Comparison of ENCODE assay signal across 5 worm cellular contexts in the genomic region with DNA sequence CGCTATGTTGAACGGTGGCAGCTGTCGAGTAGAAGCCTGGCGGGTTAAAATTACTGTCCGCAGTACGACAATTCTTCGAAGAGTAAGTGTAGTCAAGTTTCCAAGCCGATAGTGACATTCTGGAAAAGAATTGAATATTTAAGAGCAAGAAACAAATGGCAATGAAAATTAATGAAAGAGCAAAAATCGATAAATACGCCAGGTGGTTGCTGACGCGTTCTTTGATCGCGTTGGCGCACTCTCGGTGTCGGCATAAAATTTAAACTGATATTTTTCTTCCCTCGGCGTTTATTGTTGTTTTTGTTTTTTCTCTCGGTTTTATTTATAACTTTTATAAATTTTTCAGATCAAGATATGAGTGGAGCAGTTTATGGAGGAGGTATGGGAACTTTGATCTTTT.
TF ChIP-seq lines count a peak whose summit lies in the region.

Gene perm-3, minus strand, starts transcription at position 118 of the 400 bp plus-strand sequence.
Gene swsn-6, plus strand, starts transcription at position 347 of the 400 bp plus-strand sequence.

TF ChIP-seq in whole organism, L1 larva, 84 proteins besides CTCF, POLR2A, EP300 and RAD21 (continues in another document):
- TF ChIP-seq Y116A8C.19 (tag; optimal IDR thresholded peaks at IDR 0.05; lab: Kevin White, UChicago; ENCODE audit: borderline replicate concordance) (no peak), nhr-77 (tag; optimal IDR thresholded peaks at IDR 0.05; lab: Kevin White, UChicago) (peak; percentile 48), pax-3 (tag; optimal IDR thresholded peaks at IDR 0.05; lab: Kevin White, UChicago) (peak; percentile 38), nhr-90 (tag; optimal IDR thresholded peaks at IDR 0.05; lab: Kevin White, UChicago; ENCODE audit: poor library complexity) (peak; percentile 82), rnt-1 (tag; optimal IDR thresholded peaks at IDR 0.05; lab: Kevin White, UChicago) (peak; percentile 89), pag-3 (tag; optimal IDR thresholded peaks at IDR 0.05; lab: Kevin White, UChicago; ENCODE audit: borderline replicate concordance, insufficient read depth) (no peak), fkh-8 (tag; optimal IDR thresholded peaks at IDR 0.05; lab: Kevin White, UChicago) (peak; percentile 65), jun-1 (tag; optimal IDR thresholded peaks at IDR 0.05; lab: Kevin White, UChicago) (peak; percentile 49), aha-1 (tag; optimal IDR thresholded peaks at IDR 0.05; lab: Kevin White, UChicago) (peak; percentile 16), lin-14 (GFP tag; optimal IDR thresholded peaks at IDR 0.05; lab: Kevin White, UChicago) (peak; percentile 83), alr-1 (tag; optimal IDR thresholded peaks at IDR 0.05; lab: Kevin White, UChicago; ENCODE audit: borderline replicate concordance) (no peak), nhr-19 (GFP tag; conservative IDR thresholded peaks at IDR 0.05; lab: Robert Waterston, UW) (peak; percentile 85), ets-5 (GFP tag; IDR thresholded peaks at IDR 0.05; lab: Robert Waterston, UW) (no peak), snu-23 (GFP tag; optimal IDR thresholded peaks at IDR 0.05; lab: Kevin White, UChicago) (peak; percentile 89), lin-39 (tag; optimal IDR thresholded peaks at IDR 0.05; lab: Kevin White, UChicago) (peak; percentile 87), skn-1 (tag; optimal IDR thresholded peaks at IDR 0.05; lab: Kevin White, UChicago) (peak; percentile 29)

TF ChIP-seq in whole organism, L3 larva, 47 proteins besides CTCF, POLR2A, EP300 and RAD21 (continues in another document):
- peak; percentile 85 for TF ChIP-seq lin-15B (tag; optimal IDR thresholded peaks at IDR 0.05; lab: Kevin White, UChicago)
- no peak for TF ChIP-seq eor-1 (tag; optimal IDR thresholded peaks at IDR 0.05; lab: Kevin White, UChicago)
- no peak for TF ChIP-seq skn-1 (tag; optimal IDR thresholded peaks at IDR 0.05; lab: Kevin White, UChicago)
- TF ChIP-seq aly-2 (tag; optimal IDR thresholded peaks at IDR 0.05; lab: Kevin White, UChicago) = no peak
- peak; percentile 92 for TF ChIP-seq ceh-28 (tag; optimal IDR thresholded peaks at IDR 0.05; lab: Kevin White, UChicago)
- TF ChIP-seq hmg-11 (tag; optimal IDR thresholded peaks at IDR 0.05; lab: Kevin White, UChicago) = peak; percentile 61
- TF ChIP-seq nhr-23 (tag; optimal IDR thresholded peaks at IDR 0.05; lab: Kevin White, UChicago) = peak; percentile 83
- TF ChIP-seq ceh-9 (tag; optimal IDR thresholded peaks at IDR 0.05; lab: Kevin White, UChicago) = no peak
- TF ChIP-seq nhr-43 (tag; optimal IDR thresholded peaks at IDR 0.05; lab: Kevin White, UChicago; ENCODE audit: poor library complexity, severe bottlenecking) = peak; percentile 8
- no peak for TF ChIP-seq nhr-11 (tag; optimal IDR thresholded peaks at IDR 0.05; lab: Kevin White, UChicago)
- peak; percentile 37 for TF ChIP-seq elt-2 (tag; optimal IDR thresholded peaks at IDR 0.05; lab: Kevin White, UChicago)
- TF ChIP-seq fkh-2 (tag; optimal IDR thresholded peaks at IDR 0.05; lab: Kevin White, UChicago) = no peak
- TF ChIP-seq ama-1 (optimal IDR thresholded peaks at IDR 0.05; lab: Kevin White, UChicago) = no peak
- no peak for TF ChIP-seq ztf-4 (tag; optimal IDR thresholded peaks at IDR 0.05; lab: Kevin White, UChicago)
- TF ChIP-seq elt-3 (tag; optimal IDR thresholded peaks at IDR 0.05; lab: Kevin White, UChicago) = no peak
- no peak for TF ChIP-seq nhr-67 (tag; optimal IDR thresholded peaks at IDR 0.05; lab: Kevin White, UChicago)
- TF ChIP-seq nhr-76 (tag; optimal IDR thresholded peaks at IDR 0.05; lab: Kevin White, UChicago) = no peak
- peak; percentile 90 for TF ChIP-seq snpc-4 (tag; optimal IDR thresholded peaks at IDR 0.05; lab: Kevin White, UChicago)

TF ChIP-seq in whole organism, early embryonic, 17 proteins besides CTCF, POLR2A, EP300 and RAD21:
- TF ChIP-seq tra-4 (tag; optimal IDR thresholded peaks at IDR 0.05; lab: Kevin White, UChicago) = no peak
- peak; percentile 20 for TF ChIP-seq F13C5.2 (tag; optimal IDR thresholded peaks at IDR 0.05; lab: Kevin White, UChicago)

TF ChIP-seq in whole organism, midembryonic, 9 proteins besides CTCF, POLR2A, EP300 and RAD21:
- peak; percentile 85; the same call in 1 of the 2 replicates for TF ChIP-seq T22C8.4 (GFP tag; IDR thresholded peaks at IDR 0.05; lab: Robert Waterston, UW)
- peak; percentile 66; the same call in 1 of the 2 replicates for TF ChIP-seq flt-1 (GFP tag; IDR thresholded peaks at IDR 0.05; lab: Robert Waterston, UW)
- no peak for TF ChIP-seq tab-1 (GFP tag; IDR thresholded peaks at IDR 0.05; lab: Robert Waterston, UW)

TF ChIP-seq in whole organism, young adult, 124 proteins besides CTCF, POLR2A, EP300 and RAD21 (continues in another document):
- TF ChIP-seq ztf-3 (GFP tag; optimal IDR thresholded peaks at IDR 0.05; lab: Kevin White, UChicago) (no peak), lin-35 (GFP tag; optimal IDR thresholded peaks at IDR 0.05; lab: Kevin White, UChicago) (peak in 2 of 3 experiments; percentile 33 to 79), F52B5.7 (tag; optimal IDR thresholded peaks at IDR 0.05; lab: Kevin White, UChicago) (no peak), B0336.3 (GFP tag; IDR thresholded peaks at IDR 0.05; lab: Robert Waterston, UW) (peak; percentile 61), chd-7 (tag; optimal IDR thresholded peaks at IDR 0.05; lab: Kevin White, UChicago) (no peak), ztf-28 (GFP tag; IDR thresholded peaks at IDR 0.05; lab: Robert Waterston, UW) (no peak), ceh-27 (GFP tag; optimal IDR thresholded peaks at IDR 0.05; lab: Kevin White, UChicago) (no peak), F49E8.2 (tag; optimal IDR thresholded peaks at IDR 0.05; lab: Kevin White, UChicago; ENCODE audit: insufficient read depth) (no peak), madf-8 (GFP tag; conservative IDR thresholded peaks at IDR 0.05; lab: Robert Waterston, UW) (no peak), lin-26 (GFP tag; IDR thresholded peaks at IDR 0.05; lab: Robert Waterston, UW) (no peak), ZK185.1 (tag; optimal IDR thresholded peaks at IDR 0.05; lab: Kevin White, UChicago; ENCODE audit: poor library complexity, severe bottlenecking) (peak; percentile 44), nhr-27 (tag; optimal IDR thresholded peaks at IDR 0.05; lab: Kevin White, UChicago) (no peak), hsf-1 (GFP tag; IDR thresholded peaks at IDR 0.05; lab: Robert Waterston, UW) (no peak), nhr-120 (GFP tag; IDR thresholded peaks at IDR 0.05; lab: Robert Waterston, UW) (no peak), Y67H2A.10 (GFP tag; conservative IDR thresholded peaks at IDR 0.05; lab: Robert Waterston, UW) (no peak), ceh-58 (GFP tag; IDR thresholded peaks at IDR 0.05; lab: Robert Waterston, UW) (no peak), die-1 (tag; optimal IDR thresholded peaks at IDR 0.05; lab: Kevin White, UChicago) (no peak), sdz-38 (tag; optimal IDR thresholded peaks at IDR 0.05; lab: Kevin White, UChicago) (no peak), snpc-3.4 (tag; optimal IDR thresholded peaks at IDR 0.05; lab: Kevin White, UChicago) (no peak), dpl-1 (GFP tag; optimal IDR thresholded peaks at IDR 0.05; lab: Kevin White, UChicago) (no peak), efl-1 (GFP tag; optimal IDR thresholded peaks at IDR 0.05; lab: Kevin White, UChicago) (peak; percentile 16), fkh-3 (tag; optimal IDR thresholded peaks at IDR 0.05; lab: Kevin White, UChicago) (no peak), cebp-1 (GFP tag; IDR thresholded peaks at IDR 0.05; lab: Robert Waterston, UW) (no peak), cebp-1 (tag; optimal IDR thresholded peaks at IDR 0.05; lab: Kevin White, UChicago) (peak; percentile 65), attf-6 (GFP tag; IDR thresholded peaks at IDR 0.05; lab: Robert Waterston, UW) (no peak), zfh-2 (GFP tag; conservative IDR thresholded peaks at IDR 0.05; lab: Robert Waterston, UW) (no peak), T07F8.4 (tag; optimal IDR thresholded peaks at IDR 0.05; lab: Kevin White, UChicago) (no peak), ceh-40 (GFP tag; IDR thresholded peaks at IDR 0.05; lab: Robert Waterston, UW) (no peak), snpc-1.1 (tag; optimal IDR thresholded peaks at IDR 0.05; lab: Kevin White, UChicago; ENCODE audit: insufficient read depth) (no peak), F23B12.7 (tag; optimal IDR thresholded peaks at IDR 0.05; lab: Kevin White, UChicago; ENCODE audit: insufficient read depth) (peak; percentile 34), ztf-26 (tag; optimal IDR thresholded peaks at IDR 0.05; lab: Kevin White, UChicago) (no peak), let-607 (tag; optimal IDR thresholded peaks at IDR 0.05; lab: Kevin White, UChicago) (peak in 1 of 2 experiments; percentile 8), F39B2.1 (GFP tag; IDR thresholded peaks at IDR 0.05; lab: Robert Waterston, UW) (no peak), B0261.1 (tag; optimal IDR thresholded peaks at IDR 0.05; lab: Kevin White, UChicago) (no peak), nhr-90 (tag; optimal IDR thresholded peaks at IDR 0.05; lab: Kevin White, UChicago) (no peak), rpc-1 (optimal IDR thresholded peaks at IDR 0.05; lab: Kevin White, UChicago) (no peak), rpc-1 (tag; optimal IDR thresholded peaks at IDR 0.05; lab: Kevin White, UChicago) (no peak), lag-1 (GFP tag; IDR thresholded peaks at IDR 0.05; lab: Robert Waterston, UW) (no peak), hmg-1.2 (GFP tag; IDR thresholded peaks at IDR 0.05; lab: Robert Waterston, UW) (peak; percentile 40; the same call in 1 of the 2 replicates), sptf-2 (GFP tag; optimal IDR thresholded peaks at IDR 0.05; lab: Kevin White, UChicago) (no peak), ama-1 (optimal IDR thresholded peaks at IDR 0.05; lab: Kevin White, UChicago) (no peak), ama-1 (GFP tag; optimal IDR thresholded peaks at IDR 0.05; lab: Kevin White, UChicago) (no peak), lsl-1 (GFP tag; optimal IDR thresholded peaks at IDR 0.05; lab: Kevin White, UChicago) (peak; percentile 41), aptf-2 (GFP tag; conservative IDR thresholded peaks at IDR 0.05; lab: Robert Waterston, UW) (no peak), nhr-179 (tag; optimal IDR thresholded peaks at IDR 0.05; lab: Kevin White, UChicago) (no peak), egl-44 (GFP tag; IDR thresholded peaks at IDR 0.05; lab: Robert Waterston, UW) (no peak), mcd-1 (GFP tag; IDR thresholded peaks at IDR 0.05; lab: Robert Waterston, UW) (peak; percentile 83), hlh-12 (tag; optimal IDR thresholded peaks at IDR 0.05; lab: Kevin White, UChicago) (no peak), bed-1 (GFP tag; IDR thresholded peaks at IDR 0.05; lab: Robert Waterston, UW) (no peak), bed-2 (GFP tag; IDR thresholded peaks at IDR 0.05; lab: Robert Waterston, UW) (no peak), C06A6.2 (GFP tag; conservative IDR thresholded peaks at IDR 0.05; lab: Robert Waterston, UW) (no peak; the same call in 1 of the 2 replicates)

Comparison
In these comparisons a context has a peak if more than half of its experiments do, and no peak if none do; other contexts are left out.
1. Of the 8 proteins assayed by ChIP-seq in both whole organism, young adult and whole organism, L1 larva: peak only in whole organism, young adult: none; only in whole organism, L1 larva: ama-1, dpl-1 and nhr-90; in both: efl-1, lin-35, snpc-4 and unc-130; in neither: 1.